Worm (Caenorhabditis elegans): ENCODE data around the gene T28C6.10.

T28C6.10 gene

ce11 chrIV:8778045-8778444 lies 39.7 kb upstream of the T28C6.10 start, which contains the start of gene C33D9.6:
Gene C33D9.6, minus strand, starts transcription at chrIV:8778145.
- TF ChIP-seq rcor-1 (GFP tag; IDR thresholded peaks at IDR 0.05) (no peak), hlh-26 (GFP tag; conservative IDR thresholded peaks at IDR 0.05) (no peak), xnd-1 (tag; optimal IDR thresholded peaks at IDR 0.05) (no peak), ztf-25 (GFP tag; IDR thresholded peaks at IDR 0.05) (no peak), rpc-1 (optimal IDR thresholded peaks at IDR 0.05) (no peak), rpc-1 (tag; optimal IDR thresholded peaks at IDR 0.05) (no peak)

DNA sequence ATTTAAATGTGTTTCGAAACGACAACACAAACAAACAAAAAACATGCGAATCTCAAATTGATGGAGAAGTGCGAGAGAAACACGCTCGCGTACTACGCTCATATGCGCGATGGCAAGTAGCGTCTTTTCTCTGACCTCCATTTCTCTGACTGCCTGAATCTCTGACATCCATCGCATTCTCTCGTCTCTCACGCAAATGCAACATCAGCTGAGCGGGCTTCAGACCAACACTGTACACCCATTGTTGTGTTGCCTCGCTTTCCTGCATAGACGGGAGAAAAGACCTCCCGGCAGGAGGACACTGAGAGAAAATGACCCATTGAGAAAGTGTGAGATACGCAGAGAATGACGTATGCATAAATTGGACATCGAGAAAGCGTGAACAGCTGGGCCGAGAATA lies 35.6 kb upstream of the T28C6.10 start:
- no peak for TF ChIP-seq F52B5.7 (tag; optimal IDR thresholded peaks at IDR 0.05)
- TF ChIP-seq ztf-18 (tag; optimal IDR thresholded peaks at IDR 0.05): peak; percentile 42
- no peak for TF ChIP-seq F10E7.11 (tag; optimal IDR thresholded peaks at IDR 0.05)
- TF ChIP-seq ets-4 (GFP tag; optimal IDR thresholded peaks at IDR 0.05): peak; percentile 18
- TF ChIP-seq let-526 (GFP tag; IDR thresholded peaks at IDR 0.05): 0 out of 2 replicates have a peak, but pooled peaks have one; percentile 21
- peak; percentile 82 for TF ChIP-seq attf-5 (GFP tag; optimal IDR thresholded peaks at IDR 0.05)
- TF ChIP-seq madf-10 (tag; optimal IDR thresholded peaks at IDR 0.05): peak; percentile 34
- no peak for TF ChIP-seq tbx-9 (tag; optimal IDR thresholded peaks at IDR 0.05; ENCODE audit: borderline replicate concordance)
- peak; percentile 41; the same call in 1 of the 2 replicates for TF ChIP-seq cebp-1 (GFP tag; IDR thresholded peaks at IDR 0.05)
- no peak for TF ChIP-seq cebp-1 (tag; optimal IDR thresholded peaks at IDR 0.05)
- TF ChIP-seq K12H6.12 (tag; optimal IDR thresholded peaks at IDR 0.05): peak; percentile 57
- peak; percentile 82 for TF ChIP-seq nhr-80 (tag; optimal IDR thresholded peaks at IDR 0.05)
- 0 out of 2 replicates have a peak, but pooled peaks have one; percentile 23 for TF ChIP-seq lag-1 (GFP tag; IDR thresholded peaks at IDR 0.05)
- peak; percentile 77 for TF ChIP-seq hmg-1.2 (GFP tag; IDR thresholded peaks at IDR 0.05)
- peak; percentile 19 for TF ChIP-seq unc-62 (GFP tag; optimal IDR thresholded peaks at IDR 0.05)
- peak; percentile 35 for TF ChIP-seq lin-40 (tag; optimal IDR thresholded peaks at IDR 0.05)

DNA sequence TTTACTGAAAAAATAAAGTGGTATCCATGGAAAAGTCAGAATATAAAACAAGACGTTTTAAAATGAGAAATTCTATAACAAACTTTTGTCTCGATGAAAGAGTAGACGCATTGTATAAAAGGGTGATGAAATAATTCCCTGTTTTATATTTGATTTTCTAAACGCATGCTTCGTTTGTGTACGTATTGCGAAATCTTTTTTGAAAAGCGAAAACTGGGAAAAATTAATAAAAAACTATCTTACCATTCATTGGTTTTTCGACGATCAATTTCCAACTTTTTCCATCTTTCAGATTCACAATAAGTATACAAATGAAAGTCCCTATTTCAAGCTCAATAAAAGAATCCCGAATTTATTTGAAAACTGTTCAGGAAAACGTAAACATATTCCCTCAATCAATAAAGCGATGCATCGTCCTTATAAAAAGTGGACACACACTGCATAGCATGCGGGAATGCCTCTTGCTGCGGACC lies 32.8 kb upstream of the T28C6.10 start, which contains the start of gene C33D9.13:
C33D9.13 (minus strand) TSS at position 423 of the 473 bp plus-strand sequence.
- TF ChIP-seq dpff-1 (tag; optimal IDR thresholded peaks at IDR 0.05): no peak
- peak; percentile 92 for TF ChIP-seq cebp-1 (GFP tag; IDR thresholded peaks at IDR 0.05)
- TF ChIP-seq cebp-1 (tag; optimal IDR thresholded peaks at IDR 0.05): peak; percentile 98

ce11 chrIV:8786654-8787053 lies 31.1 kb upstream of the T28C6.10 start, which contains the start of gene C33D9.8:
Gene C33D9.8, minus strand, starts transcription at chrIV:8786752.
- no peak for TF ChIP-seq madf-10 (tag; optimal IDR thresholded peaks at IDR 0.05)
- TF ChIP-seq hmg-1.2 (GFP tag; IDR thresholded peaks at IDR 0.05): peak; percentile 74; the same call in 1 of the 2 replicates
- TF ChIP-seq cebp-1 (GFP tag; IDR thresholded peaks at IDR 0.05): 0 out of 2 replicates have a peak, but pooled peaks have one; percentile 59
- TF ChIP-seq cebp-1 (tag; optimal IDR thresholded peaks at IDR 0.05): peak; percentile 87
- TF ChIP-seq ekl-4 (GFP tag; IDR thresholded peaks at IDR 0.05): no peak
- TF ChIP-seq dox-1 (GFP tag; IDR thresholded peaks at IDR 0.05): no peak
- TF ChIP-seq B0035.1 (tag; optimal IDR thresholded peaks at IDR 0.05): no peak
- no peak for TF ChIP-seq hmg-20 (GFP tag; IDR thresholded peaks at IDR 0.05)
- no peak for TF ChIP-seq sea-2 (GFP tag; IDR thresholded peaks at IDR 0.05)
- TF ChIP-seq let-607 (tag; optimal IDR thresholded peaks at IDR 0.05): no peak
- TF ChIP-seq egl-18 (GFP tag; IDR thresholded peaks at IDR 0.05): no peak
- no peak for TF ChIP-seq nhr-90 (tag; optimal IDR thresholded peaks at IDR 0.05)
- TF ChIP-seq mes-4 (tag; optimal IDR thresholded peaks at IDR 0.05): no peak
- TF ChIP-seq rpc-1 (optimal IDR thresholded peaks at IDR 0.05): no peak
- no peak for TF ChIP-seq rpc-1 (tag; optimal IDR thresholded peaks at IDR 0.05)
- TF ChIP-seq snpc-4 (GFP tag; optimal IDR thresholded peaks at IDR 0.05): no peak
- TF ChIP-seq snpc-4 (tag; optimal IDR thresholded peaks at IDR 0.05): no peak
- no peak for TF ChIP-seq lag-1 (GFP tag; IDR thresholded peaks at IDR 0.05)

All from whole organism, young adult.